Fruit fly (Drosophila melanogaster): ENCODE data around the gene RagA-B.

- TF ChIP-seq zf30C (GFP tag; optimal IDR thresholded peaks at IDR 0.05) = no peak
- TF ChIP-seq jigr1 (GFP tag; IDR thresholded peaks at IDR 0.05) = no peak
Observed at dm6 chr3R:8955359-8955820, 28.7 kb downstream of the RagA-B start.
